Fruit fly (Drosophila melanogaster) whole organism, adult: ENCODE results near the gene CG15563.

Experiments used
- CG11617 ChIP-seq: fragments of 200-800 bp; sonication (Bioruptor generic); optimal IDR thresholded peaks from 2 replicates; lab custom pipeline; 2017; ENCODE audit warnings: mild to moderate bottlenecking, missing biosample characterization, missing genetic modification reagents, missing genetic modification characterization
- CG12768 ChIP-seq: fragments of 200-800 bp; sonication (Bioruptor generic); optimal IDR thresholded peaks from 2 replicates; lab custom pipeline; 2017; ENCODE audit warnings: missing biosample characterization, missing genetic modification characterization, mild to moderate bottlenecking, moderate library complexity, missing genetic modification reagents
- CG14711 ChIP-seq: fragments of 200-800 bp; sonication (Bioruptor generic); optimal IDR thresholded peaks from 2 replicates; lab custom pipeline; 2018; ENCODE audit warnings: missing biosample characterization, mild to moderate bottlenecking, missing genetic modification characterization, moderate library complexity
- CG1620 ChIP-seq: fragments of 200-800 bp; sonication (Bioruptor generic); optimal IDR thresholded peaks from 2 replicates; lab custom pipeline; 2016; ENCODE audit warnings: missing biosample characterization, missing genetic modification characterization
- CG33017 ChIP-seq: fragments of 200-800 bp; sonication (Bioruptor generic); optimal IDR thresholded peaks from 2 replicates; lab custom pipeline; 2018; ENCODE audit warnings: missing biosample characterization, mild to moderate bottlenecking, missing genetic modification characterization, moderate library complexity
- CG5204 ChIP-seq: fragments of 200-800 bp; sonication (Bioruptor generic); optimal IDR thresholded peaks from 2 replicates; lab custom pipeline; 2016; ENCODE audit warnings: missing biosample characterization, missing genetic modification characterization
- CG7045 ChIP-seq: fragments of 200-800 bp; sonication (Bioruptor generic); optimal IDR thresholded peaks from 2 replicates; lab custom pipeline; 2017; ENCODE audit warnings: missing biosample characterization, mild to moderate bottlenecking, missing genetic modification characterization
- CG7101 ChIP-seq: fragments of 200-800 bp; sonication (Bioruptor generic); optimal IDR thresholded peaks from 2 replicates; lab custom pipeline; 2018; ENCODE audit warnings: missing biosample characterization, mild to moderate bottlenecking, missing genetic modification characterization, moderate library complexity
- Clk ChIP-seq: fragments of 200-800 bp; sonication (Bioruptor generic); optimal IDR thresholded peaks from 2 replicates; lab custom pipeline; 2017; ENCODE audit warnings: missing biosample characterization, missing genetic modification characterization
- Crg-1 ChIP-seq: fragments of 200-800 bp; sonication (Bioruptor generic); optimal IDR thresholded peaks from 2 replicates; lab custom pipeline; 2016; ENCODE audit warnings: missing biosample characterization, missing genetic modification characterization
- Hr96 ChIP-seq: fragments of 200-800 bp; sonication (Bioruptor generic); optimal IDR thresholded peaks from 2 replicates; lab custom pipeline; 2016; ENCODE audit warnings: missing biosample characterization, missing genetic modification characterization
- Mnt ChIP-seq: fragments of 200-800 bp; sonication (Bioruptor generic); optimal IDR thresholded peaks from 2 replicates; lab custom pipeline; 2016; ENCODE audit warnings: missing biosample characterization, mild to moderate bottlenecking, missing genetic modification characterization
- bab1 ChIP-seq: fragments of 200-800 bp; sonication (Bioruptor generic); optimal IDR thresholded peaks from 3 replicates; lab custom pipeline; 2019; ENCODE audit warnings: missing biosample characterization, mild to moderate bottlenecking, missing genetic modification characterization, moderate library complexity
- cic ChIP-seq: fragments of 200-800 bp; sonication (Bioruptor generic); optimal IDR thresholded peaks from 2 replicates; lab custom pipeline; 2017; ENCODE audit warnings: missing biosample characterization, mild to moderate bottlenecking, missing genetic modification characterization, moderate library complexity
- cnc ChIP-seq, 2 experiments: fragments of >200 bp; optimal IDR thresholded peaks; 2 replicates each; lab custom pipeline; 2017
- kay ChIP-seq: fragments of 200-800 bp; sonication (Bioruptor generic); peaks from one replicate; lab custom pipeline; 2016; ENCODE audit warnings: missing biosample characterization, missing genetic modification characterization, borderline replicate concordance
- ovo ChIP-seq: fragments of 200-800 bp; sonication (Bioruptor generic); optimal IDR thresholded peaks from 2 replicates; lab custom pipeline; 2016; ENCODE audit warnings: missing biosample characterization, missing genetic modification characterization
- pad ChIP-seq: fragments of 200-800 bp; sonication (Bioruptor generic); optimal IDR thresholded peaks from 3 replicates; lab custom pipeline; 2017; ENCODE audit warnings: missing biosample characterization, missing genetic modification characterization, mild to moderate bottlenecking, moderate library complexity, missing genetic modification reagents
- tj ChIP-seq: fragments of 200-800 bp; sonication (Bioruptor generic); optimal IDR thresholded peaks from 3 replicates; lab custom pipeline; 2017; ENCODE audit warnings: missing biosample characterization, mild to moderate bottlenecking, missing genetic modification characterization, moderate library complexity
- toe ChIP-seq: fragments of 200-800 bp; sonication (Bioruptor generic); optimal IDR thresholded peaks from 2 replicates; lab custom pipeline; 2016; ENCODE audit warnings: missing biosample characterization, missing genetic modification characterization

The CG15563 gene

dm6 chr3R:31257299-31257698 lies 25.2 kb upstream of the CG15563 start, which contains the start of gene CAH6:
CAH6 (plus strand) TSS chr3R:31257599.
- TF ChIP-seq tj (GFP tag; lab: Kevin White, UChicago) (no peak), ovo (GFP tag; lab: Kevin White, UChicago) (no peak), CG33017 (tag; lab: Kevin White, UChicago) (no peak), kay (GFP tag; lab: Kevin White, UChicago) (no peak), CG1620 (GFP tag; lab: Kevin White, UChicago) (no peak), CG12768 (GFP tag; lab: Kevin White, UChicago) (no peak), Clk (no peak)

- TF ChIP-seq CG12768 (GFP tag; lab: Kevin White, UChicago), result no peak
- TF ChIP-seq CG11617 (GFP tag; lab: Kevin White, UChicago), result no peak
- peak in 1 of 2 experiments; percentile 25 for TF ChIP-seq cnc (optimal IDR thresholded peaks at IDR 0.05; lab: Kevin White, UChicago)
- no peak for TF ChIP-seq Crg-1 (GFP tag; lab: Kevin White, UChicago)
- TF ChIP-seq tj (GFP tag; lab: Kevin White, UChicago), result peak; percentile 68
- no peak for TF ChIP-seq Mnt (GFP tag; lab: Kevin White, UChicago)
- no peak for TF ChIP-seq ovo (GFP tag; lab: Kevin White, UChicago)
- no peak for TF ChIP-seq pad (GFP tag; lab: Kevin White, UChicago)
- TF ChIP-seq CG7045 (GFP tag; lab: Kevin White, UChicago), result no peak
- no peak for TF ChIP-seq Hr96 (GFP tag; lab: Kevin White, UChicago)
- no peak for TF ChIP-seq CG33017 (tag; lab: Kevin White, UChicago)
- TF ChIP-seq bab1 (GFP tag; lab: Kevin White, UChicago), result peak; percentile 61
- TF ChIP-seq CG14711 (tag; lab: Kevin White, UChicago), result peak; percentile 39
- TF ChIP-seq cic, result no peak
- TF ChIP-seq CG7101 (tag; lab: Kevin White, UChicago), result no peak
- no peak for TF ChIP-seq CG1620 (GFP tag; lab: Kevin White, UChicago)
Observed at dm6 chr3R:31254808-31255207, 22.7 kb upstream of the CG15563 start, which contains the start of the genes CG1750 and spn-F. CG1750 (minus strand) TSS chr3R:31254900. spn-F (plus strand) TSS chr3R:31255127.

- TF ChIP-seq CG14711 (tag; lab: Kevin White, UChicago) (peak; percentile 97), kay (GFP tag; lab: Kevin White, UChicago) (no peak), tj (GFP tag; lab: Kevin White, UChicago) (peak; percentile 27), CG5204 (GFP tag; lab: Kevin White, UChicago) (peak; percentile 47), ovo (GFP tag; lab: Kevin White, UChicago) (peak; percentile 14), CG7045 (GFP tag; lab: Kevin White, UChicago) (peak; percentile 64), bab1 (GFP tag; lab: Kevin White, UChicago) (peak; percentile 74), Crg-1 (GFP tag; lab: Kevin White, UChicago) (peak; percentile 32), CG12768 (GFP tag; lab: Kevin White, UChicago) (peak; percentile 18), toe (GFP tag; lab: Kevin White, UChicago) (peak; percentile 68), CG11617 (GFP tag; lab: Kevin White, UChicago) (peak; percentile 37), CG33017 (tag; lab: Kevin White, UChicago) (peak; percentile 18), CG7101 (tag; lab: Kevin White, UChicago) (peak; percentile 57), Clk (peak; percentile 43), cic (no peak), cnc (optimal IDR thresholded peaks at IDR 0.05; lab: Kevin White, UChicago) (no peak), Hr96 (GFP tag; lab: Kevin White, UChicago) (peak; percentile 48), pad (GFP tag; lab: Kevin White, UChicago) (peak; percentile 10), CG1620 (GFP tag; lab: Kevin White, UChicago) (no peak), Mnt (GFP tag; lab: Kevin White, UChicago) (peak; percentile 82)
Observed at dm6 chr3R:31252093-31252962, 20.2 kb upstream of the CG15563 start, which contains the start of the genes qless and mRpL32. qless (minus strand) TSS chr3R:31252608. mRpL32 (plus strand) TSS chr3R:31252872.

- TF ChIP-seq kay (GFP tag; lab: Kevin White, UChicago), result no peak
- TF ChIP-seq pad (GFP tag; lab: Kevin White, UChicago), result no peak
- no peak for TF ChIP-seq Clk
- no peak for TF ChIP-seq ovo (GFP tag; lab: Kevin White, UChicago)
- TF ChIP-seq CG14711 (tag; lab: Kevin White, UChicago), result no peak
- no peak for TF ChIP-seq CG33017 (tag; lab: Kevin White, UChicago)
- no peak for TF ChIP-seq tj (GFP tag; lab: Kevin White, UChicago)
- TF ChIP-seq bab1 (GFP tag; lab: Kevin White, UChicago), result no peak
- TF ChIP-seq CG11617 (GFP tag; lab: Kevin White, UChicago), result no peak
- TF ChIP-seq CG1620 (GFP tag; lab: Kevin White, UChicago), result no peak
- TF ChIP-seq Crg-1 (GFP tag; lab: Kevin White, UChicago), result no peak
- no peak for TF ChIP-seq cnc (optimal IDR thresholded peaks at IDR 0.05; lab: Kevin White, UChicago)
- TF ChIP-seq cic, result no peak
- TF ChIP-seq CG7045 (GFP tag; lab: Kevin White, UChicago), result no peak
Observed at dm6 chr3R:31251130-31251770, 19.1 kb upstream of the CG15563 start.
